Worm (Caenorhabditis elegans) whole organism, late embryonic: ENCODE measurements around the gene Y66H1A.8.

Source experiments
- Y22D7AL.16 ChIP-seq: sonication (generic microtip); optimal IDR thresholded peaks from 2 replicates; lab custom pipeline; 2016; ENCODE audit warnings: missing genetic modification characterization, missing compliant biosample characterization
- ama-1 ChIP-seq: fragments of 150-350 bp; optimal IDR thresholded peaks from 2 replicates; lab custom pipeline; 2014
- ceh-2 ChIP-seq: sonication (generic microtip); optimal IDR thresholded peaks from 2 replicates; lab custom pipeline; 2016; ENCODE audit warnings: missing genotype, missing genetic modification characterization, missing compliant biosample characterization
- ceh-6 ChIP-seq: fragments of 200-800 bp; sonication (Bioruptor generic); optimal IDR thresholded peaks from 2 replicates; lab custom pipeline; 2018; ENCODE audit warnings: mild to moderate bottlenecking, missing genetic modification characterization, missing compliant biosample characterization
- dmd-4 ChIP-seq: sonication (generic microtip); optimal IDR thresholded peaks from 2 replicates; lab custom pipeline; 2016; ENCODE audit warnings: borderline replicate concordance, missing genetic modification characterization, missing compliant biosample characterization
- fkh-10 ChIP-seq: fragments of 150-350 bp; optimal IDR thresholded peaks from 2 replicates; lab custom pipeline; 2014; ENCODE audit warnings: missing biosample characterization, missing genetic modification reagents, missing genetic modification characterization
- gmeb-2 ChIP-seq: sonication (generic microtip); optimal IDR thresholded peaks from 2 replicates; lab custom pipeline; 2016; ENCODE audit warnings: missing genetic modification characterization, inconsistent platforms, missing compliant biosample characterization
- hlh-30 ChIP-seq: sonication (generic microtip); optimal IDR thresholded peaks from 2 replicates; lab custom pipeline; 2017; ENCODE audit warnings: antibody characterized with exemption, missing genetic modification characterization, missing compliant biosample characterization; ENCODE audit not compliant: insufficient read depth
- nhr-11 ChIP-seq: fragments of 150-350 bp; optimal IDR thresholded peaks from 2 replicates; lab custom pipeline; 2014; ENCODE audit warnings: missing biosample characterization, missing genetic modification characterization
- sox-4 ChIP-seq: sonication (generic microtip); optimal IDR thresholded peaks from 2 replicates; lab custom pipeline; 2017; ENCODE audit warnings: mild to moderate bottlenecking, missing genetic modification characterization, inconsistent platforms, missing compliant biosample characterization
- tbx-2 ChIP-seq: sonication (generic microtip); optimal IDR thresholded peaks from 2 replicates; lab custom pipeline; 2016; ENCODE audit warnings: missing genetic modification characterization, missing compliant biosample characterization
- unc-55 ChIP-seq: sonication (generic microtip); optimal IDR thresholded peaks from 2 replicates; lab custom pipeline; 2017; ENCODE audit warnings: missing biosample characterization, missing genetic modification reagents, missing genetic modification characterization
- zip-5 ChIP-seq: sonication (generic microtip); optimal IDR thresholded peaks from 2 replicates; lab custom pipeline; 2016; ENCODE audit warnings: missing genetic modification characterization, missing compliant biosample characterization

DNA sequence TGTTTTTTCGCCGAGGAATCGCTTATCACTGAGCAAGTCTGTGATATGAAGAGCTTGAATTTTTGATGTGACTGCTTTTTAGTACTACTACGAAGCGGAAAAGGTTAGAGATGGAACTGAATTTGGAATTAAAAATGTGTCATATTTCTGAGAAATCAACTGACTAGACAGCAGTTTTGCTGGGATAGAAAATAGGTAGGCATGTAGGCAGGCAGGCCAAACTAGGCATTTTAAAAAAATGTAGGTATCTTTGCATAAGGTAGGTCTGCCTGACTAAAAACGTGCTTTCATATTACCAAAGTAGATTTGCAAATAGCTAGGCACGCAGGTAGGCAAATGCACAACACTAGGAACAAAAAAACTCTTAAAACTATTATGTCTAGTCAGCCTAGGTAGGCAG, 11.9 kb upstream of the Y66H1A.8 start:
- TF ChIP-seq hlh-30 (no peak), ama-1 (lab: Kevin White, UChicago) (no peak), tbx-2 (tag; lab: Kevin White, UChicago) (no peak), ceh-2 (tag; lab: Kevin White, UChicago) (no peak), Y22D7AL.16 (no peak), sox-4 (no peak), nhr-11 (tag; lab: Kevin White, UChicago) (no peak), gmeb-2 (no peak), zip-5 (tag; lab: Kevin White, UChicago) (no peak), dmd-4 (no peak), fkh-10 (no peak), ceh-6 (GFP tag; lab: Kevin White, UChicago) (no peak), unc-55 (GFP tag; lab: Kevin White, UChicago) (no peak)
